Fruit fly (Drosophila melanogaster): ENCODE data around the gene Hmx.

Gene Hmx

DNA sequence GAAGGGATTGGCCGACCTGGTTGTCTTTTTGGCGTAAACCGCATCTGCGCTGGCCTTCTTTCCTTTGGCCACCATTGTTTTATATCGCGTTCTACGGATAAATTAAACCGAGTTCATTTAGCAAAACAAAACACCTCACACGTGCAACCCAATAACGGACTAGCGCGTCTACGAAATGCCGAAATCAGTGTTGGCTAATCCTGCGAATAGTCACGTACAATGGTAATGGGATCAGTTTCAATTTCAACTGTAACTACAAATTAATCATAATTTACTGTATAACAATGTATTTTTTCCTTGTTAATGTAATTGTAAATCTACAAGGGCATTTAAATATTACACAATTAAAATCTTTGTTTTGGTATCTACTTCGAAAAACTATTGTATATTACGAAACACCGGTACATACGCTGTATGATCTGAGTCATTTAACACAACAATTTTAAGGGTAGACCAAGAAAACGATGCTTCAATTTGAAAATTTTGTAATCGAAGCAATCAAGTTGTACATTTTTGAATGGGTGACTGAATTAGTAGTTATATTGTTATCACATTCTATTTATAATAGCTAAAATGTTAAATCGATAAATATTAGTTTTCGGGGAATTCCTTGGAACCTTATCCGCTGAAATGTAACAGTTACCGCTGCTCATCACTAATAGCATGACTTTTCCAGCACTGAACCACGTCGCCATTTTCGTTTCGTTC is 18.8 kb upstream of the Hmx start, which contains the start of gene SF1 (continued):
- TF ChIP-seq CG2202 (tag; optimal IDR thresholded peaks at IDR 0.05) (no peak), CG31388 (GFP tag; optimal IDR thresholded peaks at IDR 0.05) (no peak), CG9609 (GFP tag; optimal IDR thresholded peaks at IDR 0.05) (peak; percentile 30), wor (GFP tag; IDR thresholded peaks at IDR 0.05) (no peak), CG12942 (GFP tag; optimal IDR thresholded peaks at IDR 0.05) (no peak), HmgD (GFP tag; optimal IDR thresholded peaks at IDR 0.05) (no peak), ERR (GFP tag; optimal IDR thresholded peaks at IDR 0.05) (no peak), CG4328 (GFP tag; optimal IDR thresholded peaks at IDR 0.05) (no peak), CG10366 (GFP tag; IDR thresholded peaks at IDR 0.05) (no peak; the same call in 1 of the 2 replicates), tap (tag; optimal IDR thresholded peaks at IDR 0.05) (no peak), hkb (optimal IDR thresholded peaks at IDR 0.05) (no peak), hkb (GFP tag; IDR thresholded peaks at IDR 0.05) (no peak), CG15479 (GFP tag; optimal IDR thresholded peaks at IDR 0.05) (no peak), Dll (GFP tag; IDR thresholded peaks at IDR 0.05; ENCODE audit: partially characterized antibody) (no peak), Atf-2 (GFP tag; optimal IDR thresholded peaks at IDR 0.05) (no peak), B-H2 (GFP tag; optimal IDR thresholded peaks at IDR 0.05) (no peak), CG2120 (GFP tag; optimal IDR thresholded peaks at IDR 0.05) (peak; percentile 67), BtbVII (GFP tag; optimal IDR thresholded peaks at IDR 0.05) (no peak), Dbx (GFP tag; IDR thresholded peaks at IDR 0.05) (no peak), CG15514 (GFP tag; optimal IDR thresholded peaks at IDR 0.05) (no peak), pum (GFP tag; optimal IDR thresholded peaks at IDR 0.05) (no peak), D19A (tag; optimal IDR thresholded peaks at IDR 0.05) (no peak), HLHmδ (GFP tag; optimal IDR thresholded peaks at IDR 0.05) (no peak), CG7745 (tag; optimal IDR thresholded peaks at IDR 0.05) (no peak), Hmr (GFP tag; optimal IDR thresholded peaks at IDR 0.05) (no peak), CG15269 (tag; optimal IDR thresholded peaks at IDR 0.05) (no peak), D (optimal IDR thresholded peaks at IDR 0.05) (no peak), D (GFP tag; optimal IDR thresholded peaks at IDR 0.05) (no peak), chm (GFP tag; IDR thresholded peaks at IDR 0.05) (no peak), nerfin-2 (GFP tag; IDR thresholded peaks at IDR 0.05; ENCODE audit: partially characterized antibody) (no peak), Usf (GFP tag; optimal IDR thresholded peaks at IDR 0.05) (peak; percentile 38), ranshi (GFP tag; IDR thresholded peaks at IDR 0.05) (no peak), Lpt (GFP tag; optimal IDR thresholded peaks at IDR 0.05) (no peak), CG1792 (GFP tag; optimal IDR thresholded peaks at IDR 0.05) (peak; percentile 1), scrt (GFP tag; optimal IDR thresholded peaks at IDR 0.05) (no peak), knrl (GFP tag; IDR thresholded peaks at IDR 0.05; ENCODE audit: partially characterized antibody) (no peak), lbe (GFP tag; optimal IDR thresholded peaks at IDR 0.05) (no peak), mld (GFP tag; IDR thresholded peaks at IDR 0.05; ENCODE audit: partially characterized antibody) (no peak), fd96Cb (tag; optimal IDR thresholded peaks at IDR 0.05) (no peak), toy (GFP tag; IDR thresholded peaks at IDR 0.05) (no peak), CG4854 (GFP tag; optimal IDR thresholded peaks at IDR 0.05) (no peak), Lim3 (GFP tag; IDR thresholded peaks at IDR 0.05) (no peak), CG7271 (tag; optimal IDR thresholded peaks at IDR 0.05) (no peak), psq (GFP tag; optimal IDR thresholded peaks at IDR 0.05) (no peak), dati (GFP tag; IDR thresholded peaks at IDR 0.05) (no peak), oc (tag; optimal IDR thresholded peaks at IDR 0.05) (no peak), CG4404 (GFP tag; IDR thresholded peaks at IDR 0.05) (no peak), CG43689 (GFP tag; IDR thresholded peaks at IDR 0.05) (no peak), ato (GFP tag; IDR thresholded peaks at IDR 0.05; ENCODE audit: partially characterized antibody) (no peak), onecut (GFP tag; IDR thresholded peaks at IDR 0.05) (no peak), CG4707 (GFP tag; optimal IDR thresholded peaks at IDR 0.05) (peak; percentile 10)
